Fruit fly (Drosophila melanogaster) whole organism, embryonic: ENCODE results near the gene CG14718.
A peak's percentile ranks its signal among the peaks of the same experiment; 100 is the strongest.

Experiments
- Bgb ChIP-seq: fragments of 200-800 bp; sonication (Bioruptor generic); IDR thresholded peaks from 2 replicates; pipeline ENCODE4 v1.3.6; 2022; ENCODE audit warnings: missing biosample characterization, missing genetic modification characterization; ENCODE audit not compliant: partially characterized antibody
- CG12942 ChIP-seq: fragments of 200-800 bp; sonication (Bioruptor generic); optimal IDR thresholded peaks from 3 replicates; lab custom pipeline; 2016; ENCODE audit warnings: missing biosample characterization, missing genetic modification characterization
- CG14050 ChIP-seq: fragments of 200-800 bp; sonication (Bioruptor generic); IDR thresholded peaks from 3 replicates; pipeline ENCODE4 v1.3.6; 2022; ENCODE audit warnings: missing biosample characterization, missing genetic modification characterization
- CG14710 ChIP-seq: fragments of 200-800 bp; sonication (Bioruptor generic); optimal IDR thresholded peaks from 3 replicates; lab custom pipeline; 2019; ENCODE audit warnings: missing biosample characterization, mild to moderate bottlenecking, missing genetic modification characterization, moderate library complexity
- CG15514 ChIP-seq: fragments of 200-800 bp; sonication (Bioruptor generic); optimal IDR thresholded peaks from 3 replicates; lab custom pipeline; 2017; ENCODE audit warnings: missing biosample characterization, missing genetic modification characterization, mild to moderate bottlenecking, moderate library complexity, missing genetic modification reagents
- CG1603 ChIP-seq: fragments of 200-800 bp; sonication (Bioruptor generic); optimal IDR thresholded peaks from 2 replicates; lab custom pipeline; 2019; ENCODE audit warnings: missing biosample characterization, mild to moderate bottlenecking, missing genetic modification characterization, moderate library complexity
- CG2116 ChIP-seq: fragments of 200-800 bp; sonication (Bioruptor generic); optimal IDR thresholded peaks from 3 replicates; lab custom pipeline; 2018; ENCODE audit warnings: missing biosample characterization, mild to moderate bottlenecking, missing genetic modification characterization
- CG2129 ChIP-seq: fragments of 200-800 bp; sonication (Bioruptor generic); IDR thresholded peaks from 2 replicates; pipeline ENCODE4 v1.3.6; 2022; ENCODE audit warnings: missing biosample characterization, missing genetic modification characterization; ENCODE audit not compliant: partially characterized antibody
- CG2202 ChIP-seq: fragments of 200-800 bp; sonication (Bioruptor generic); optimal IDR thresholded peaks from 2 replicates; lab custom pipeline; 2018; ENCODE audit warnings: missing biosample characterization, mild to moderate bottlenecking, missing genetic modification characterization
- CG33213 ChIP-seq: fragments of 200-800 bp; sonication (Bioruptor generic); optimal IDR thresholded peaks from 3 replicates; lab custom pipeline; 2016; ENCODE audit warnings: missing biosample characterization, missing genetic modification characterization
- CG34224 ChIP-seq: fragments of 200-800 bp; sonication (Bioruptor generic); IDR thresholded peaks from 3 replicates; pipeline ENCODE4 v1.3.6; 2022; ENCODE audit warnings: missing biosample characterization, missing genetic modification characterization; ENCODE audit not compliant: partially characterized antibody
- CG3847 ChIP-seq: fragments of 200-800 bp; sonication (Bioruptor generic); IDR thresholded peaks from 2 replicates; pipeline ENCODE4 v1.3.6; 2022; ENCODE audit warnings: missing biosample characterization, missing genetic modification characterization
- CG42726 ChIP-seq: fragments of 200-800 bp; sonication (Bioruptor generic); IDR thresholded peaks from 2 replicates; pipeline ENCODE4 v1.3.6; 2022; ENCODE audit warnings: missing biosample characterization, missing genetic modification characterization; ENCODE audit not compliant: partially characterized antibody
- CG6791 ChIP-seq: fragments of 200-800 bp; sonication (Bioruptor generic); IDR thresholded peaks from 3 replicates; pipeline ENCODE4 v1.3.6; 2022; ENCODE audit warnings: missing biosample characterization, missing genetic modification characterization; ENCODE audit not compliant: partially characterized antibody
- CG7963 ChIP-seq: fragments of 200-800 bp; sonication (Bioruptor generic); IDR thresholded peaks from 3 replicates; pipeline ENCODE4 v1.3.6; 2022; ENCODE audit warnings: missing biosample characterization, missing genetic modification characterization; ENCODE audit not compliant: partially characterized antibody
- CG8765 ChIP-seq: fragments of 200-800 bp; sonication (Bioruptor generic); IDR thresholded peaks from 2 replicates; pipeline ENCODE4 v1.3.6; 2022; ENCODE audit warnings: missing biosample characterization, missing genetic modification characterization
- CG9932 ChIP-seq: fragments of 200-800 bp; sonication (Bioruptor generic); IDR thresholded peaks from 2 replicates; pipeline ENCODE4 v1.3.6; 2022; ENCODE audit warnings: missing biosample characterization, missing genetic modification characterization
- CoRest ChIP-seq: fragments of 200-800 bp; sonication (Bioruptor generic); optimal IDR thresholded peaks from 3 replicates; lab custom pipeline; 2018; ENCODE audit warnings: missing biosample characterization, mild to moderate bottlenecking, missing genetic modification characterization, moderate library complexity
- Dll ChIP-seq: fragments of 200-800 bp; sonication (Bioruptor generic); IDR thresholded peaks from 4 replicates; pipeline ENCODE4 v1.3.6; 2022; ENCODE audit warnings: missing biosample characterization, missing genetic modification characterization; ENCODE audit not compliant: partially characterized antibody
- Dref ChIP-seq: fragments of 200-800 bp; sonication (Bioruptor generic); IDR thresholded peaks from 2 replicates; pipeline ENCODE4 v1.3.6; 2022; ENCODE audit warnings: missing biosample characterization, missing genetic modification characterization
- Ets65A ChIP-seq: fragments of 200-800 bp; sonication (Bioruptor generic); peaks from one replicate; lab custom pipeline; 2016; ENCODE audit warnings: missing biosample characterization, missing genetic modification characterization
- HLH4C ChIP-seq: fragments of 200-800 bp; sonication (Bioruptor generic); IDR thresholded peaks from 3 replicates; pipeline ENCODE4 v1.3.6; 2022; ENCODE audit warnings: missing biosample characterization, missing genetic modification characterization; ENCODE audit not compliant: partially characterized antibody
- Hr3 ChIP-seq: fragments of 200-800 bp; sonication (Bioruptor generic); optimal IDR thresholded peaks from 3 replicates; lab custom pipeline; 2016; ENCODE audit warnings: missing biosample characterization, missing genetic modification characterization
- MBD-R2 ChIP-seq: fragments of 200-800 bp; sonication (Bioruptor generic); IDR thresholded peaks from 2 replicates; pipeline ENCODE4 v1.3.6; 2022; ENCODE audit warnings: missing biosample characterization, missing genetic modification characterization
- Nf-YB ChIP-seq: fragments of 200-800 bp; sonication (Bioruptor generic); optimal IDR thresholded peaks from 3 replicates; lab custom pipeline; 2019; ENCODE audit warnings: missing biosample characterization, mild to moderate bottlenecking, missing genetic modification characterization, moderate library complexity
- Nf-YC ChIP-seq: fragments of 200-800 bp; optimal IDR thresholded peaks from 3 replicates; lab custom pipeline; 2019; ENCODE audit warnings: missing biosample characterization, mild to moderate bottlenecking, missing genetic modification characterization, moderate library complexity
- Oli ChIP-seq: fragments of 200-800 bp; sonication (Bioruptor generic); optimal IDR thresholded peaks from 2 replicates; lab custom pipeline; 2018; ENCODE audit warnings: missing biosample characterization, mild to moderate bottlenecking, missing genetic modification characterization, moderate library complexity
- Opbp ChIP-seq: fragments of 200-800 bp; sonication (Bioruptor generic); IDR thresholded peaks from 3 replicates; pipeline ENCODE4 v1.3.6; 2022; ENCODE audit warnings: missing biosample characterization, missing genetic modification characterization; ENCODE audit not compliant: partially characterized antibody
- Rfx ChIP-seq: fragments of 200-800 bp; sonication (Bioruptor generic); IDR thresholded peaks from 2 replicates; pipeline ENCODE4 v1.3.6; 2022; ENCODE audit warnings: missing biosample characterization, missing genetic modification characterization
- Scr ChIP-seq: fragments of 200-800 bp; sonication (Bioruptor generic); IDR thresholded peaks from 2 replicates; pipeline ENCODE4 v1.3.6; 2022; ENCODE audit warnings: missing biosample characterization, missing genetic modification characterization; ENCODE audit not compliant: partially characterized antibody
- Sin3A ChIP-seq: fragments of >200 bp; optimal IDR thresholded peaks from 2 replicates; lab custom pipeline; 2018
- Ssrp ChIP-seq: fragments of 200-800 bp; sonication (Bioruptor generic); optimal IDR thresholded peaks from 2 replicates; lab custom pipeline; 2018; ENCODE audit warnings: missing biosample characterization, mild to moderate bottlenecking, missing genetic modification characterization, moderate library complexity
- ato ChIP-seq: fragments of 200-800 bp; sonication (Bioruptor generic); IDR thresholded peaks from 2 replicates; pipeline ENCODE4 v1.3.6; 2022; ENCODE audit warnings: missing biosample characterization, missing genetic modification characterization; ENCODE audit not compliant: partially characterized antibody
- crol ChIP-seq: fragments of 200-800 bp; sonication (Bioruptor generic); IDR thresholded peaks from 2 replicates; pipeline ENCODE4 v1.3.6; 2022; ENCODE audit warnings: missing biosample characterization, missing genetic modification characterization
- esg ChIP-seq: fragments of 200-800 bp; sonication (Bioruptor generic); conservative IDR thresholded peaks from 2 replicates; pipeline ENCODE4 v1.3.6; 2022; ENCODE audit warnings: missing biosample characterization, missing genetic modification characterization
- gfzf ChIP-seq: fragments of 200-800 bp; sonication (Bioruptor generic); optimal IDR thresholded peaks from 2 replicates; lab custom pipeline; 2016; ENCODE audit warnings: missing biosample characterization, mild to moderate bottlenecking, missing genetic modification characterization, moderate library complexity
- grau ChIP-seq: fragments of 200-800 bp; optimal IDR thresholded peaks from 3 replicates; lab custom pipeline; 2019; ENCODE audit warnings: missing biosample characterization, mild to moderate bottlenecking, missing genetic modification characterization, moderate library complexity
- inv ChIP-seq: fragments of 200-800 bp; sonication (Bioruptor generic); IDR thresholded peaks from 2 replicates; pipeline ENCODE4 v1.3.6; 2022; ENCODE audit warnings: missing biosample characterization, missing genetic modification characterization; ENCODE audit not compliant: partially characterized antibody
- nerfin-2 ChIP-seq: fragments of 200-800 bp; sonication (Bioruptor generic); IDR thresholded peaks from 2 replicates; pipeline ENCODE4 v1.3.6; 2022; ENCODE audit warnings: missing biosample characterization, missing genetic modification characterization; ENCODE audit not compliant: partially characterized antibody
- nmo ChIP-seq: fragments of 200-800 bp; sonication (Bioruptor generic); optimal IDR thresholded peaks from 2 replicates; lab custom pipeline; 2018; ENCODE audit warnings: missing biosample characterization, mild to moderate bottlenecking, missing genetic modification characterization, moderate library complexity
- stwl ChIP-seq: fragments of 200-800 bp; sonication (Bioruptor generic); optimal IDR thresholded peaks from 3 replicates; lab custom pipeline; 2018; ENCODE audit warnings: missing biosample characterization, mild to moderate bottlenecking, missing genetic modification characterization, moderate library complexity
- tll ChIP-seq, 2 experiments: fragments of 200-800 bp in 1 of 2; fragments of >200 bp in 1 of 2; sonication (Bioruptor generic) in 1 of 2; optimal IDR thresholded peaks; 2 replicates each; lab custom pipeline; 2017 to 2019; ENCODE audit warnings: missing biosample characterization in 2 of 2, missing genetic modification characterization in 2 of 2, mild to moderate bottlenecking in 1 of 2, moderate library complexity in 1 of 2
- trem ChIP-seq: fragments of 200-800 bp; optimal IDR thresholded peaks from 3 replicates; lab custom pipeline; 2019; ENCODE audit warnings: missing biosample characterization, mild to moderate bottlenecking, missing genetic modification characterization, moderate library complexity
- trh ChIP-seq: fragments of 200-800 bp; sonication (Bioruptor generic); optimal IDR thresholded peaks from 2 replicates; lab custom pipeline; 2016; ENCODE audit warnings: missing biosample characterization, missing genetic modification characterization
- tx ChIP-seq: fragments of 200-800 bp; sonication (Bioruptor generic); optimal IDR thresholded peaks from 2 replicates; lab custom pipeline; 2016; ENCODE audit warnings: missing biosample characterization, missing genetic modification characterization
- usp ChIP-seq: fragments of >200 bp; optimal IDR thresholded peaks from 2 replicates; lab custom pipeline; 2017; ENCODE audit warnings: missing biosample characterization, missing genetic modification characterization

The CG14718 gene

dm6 chr3R:11749297-11750293, 49.2 kb downstream of the CG14718 start, which contains the start of gene CG6923 (continued):
- TF ChIP-seq nerfin-2 (peak; percentile 75), Rfx (GFP tag; lab: Robert Waterston, UW) (0 out of 2 replicates have a peak, but pooled peaks have one; percentile 34), CG9932 (GFP tag; lab: Robert Waterston, UW) (0 out of 2 replicates have a peak, but pooled peaks have one; percentile 10), Ssrp (no peak), nmo (peak; percentile 42), CG8765 (GFP tag; lab: Robert Waterston, UW) (no peak), Bgb (GFP tag; lab: Robert Waterston, UW) (peak; percentile 92), CG42726 (peak; percentile 61; the same call in 1 of the 2 replicates), CG15514 (GFP tag; lab: Kevin White, UChicago) (peak; percentile 69), CG33213 (GFP tag; lab: Kevin White, UChicago) (peak; percentile 0), Nf-YB (GFP tag; lab: Kevin White, UChicago) (peak; percentile 68), CG12942 (no peak), CG2116 (peak; percentile 19), Opbp (GFP tag; lab: Robert Waterston, UW) (peak; percentile 87), gfzf (peak; percentile 73), CG14710 (tag; lab: Kevin White, UChicago) (peak; percentile 21), CG34224 (GFP tag; lab: Robert Waterston, UW) (peak; percentile 74), Oli (no peak), ato (GFP tag; lab: Robert Waterston, UW) (peak; percentile 62), Dref (GFP tag; lab: Robert Waterston, UW) (peak; percentile 62), CG2129 (GFP tag; lab: Robert Waterston, UW) (peak; percentile 81), CG2202 (no peak), CG6791 (GFP tag; lab: Robert Waterston, UW) (peak; percentile 92), CG14050 (GFP tag; lab: Robert Waterston, UW) (no peak), Scr (GFP tag; lab: Robert Waterston, UW) (peak; percentile 87), inv (GFP tag; lab: Robert Waterston, UW) (peak; percentile 88), CG3847 (GFP tag; lab: Robert Waterston, UW) (peak; percentile 25; the same call in 1 of the 2 replicates), Sin3A (lab: Kevin White, UChicago) (peak; percentile 66), tll (GFP tag; optimal IDR thresholded peaks at IDR 0.05; lab: Kevin White, UChicago) (no peak), HLH4C (GFP tag; lab: Robert Waterston, UW) (peak; percentile 85), Ets65A (GFP tag; lab: Kevin White, UChicago) (peak; percentile 66), usp (GFP tag; lab: Kevin White, UChicago) (no peak), CG1603 (tag; lab: Kevin White, UChicago) (peak; percentile 70), CoRest (tag; lab: Kevin White, UChicago) (peak; percentile 50), trem (peak; percentile 43), Nf-YC (tag; lab: Kevin White, UChicago) (peak; percentile 90), Hr3 (GFP tag; lab: Kevin White, UChicago) (no peak), CG7963 (GFP tag; lab: Robert Waterston, UW) (peak; percentile 87), MBD-R2 (peak; percentile 32; the same call in 1 of the 2 replicates), esg (no peak), Dll (GFP tag; lab: Robert Waterston, UW) (peak; percentile 86), trh (GFP tag; lab: Kevin White, UChicago) (no peak), grau (no peak), tx (GFP tag; lab: Kevin White, UChicago) (no peak), stwl (tag; lab: Kevin White, UChicago) (peak; percentile 29), crol (GFP tag; lab: Robert Waterston, UW) (peak; percentile 73)
